ENCODE assay signal across 1 fruit fly cellular context in the genomic region with DNA sequence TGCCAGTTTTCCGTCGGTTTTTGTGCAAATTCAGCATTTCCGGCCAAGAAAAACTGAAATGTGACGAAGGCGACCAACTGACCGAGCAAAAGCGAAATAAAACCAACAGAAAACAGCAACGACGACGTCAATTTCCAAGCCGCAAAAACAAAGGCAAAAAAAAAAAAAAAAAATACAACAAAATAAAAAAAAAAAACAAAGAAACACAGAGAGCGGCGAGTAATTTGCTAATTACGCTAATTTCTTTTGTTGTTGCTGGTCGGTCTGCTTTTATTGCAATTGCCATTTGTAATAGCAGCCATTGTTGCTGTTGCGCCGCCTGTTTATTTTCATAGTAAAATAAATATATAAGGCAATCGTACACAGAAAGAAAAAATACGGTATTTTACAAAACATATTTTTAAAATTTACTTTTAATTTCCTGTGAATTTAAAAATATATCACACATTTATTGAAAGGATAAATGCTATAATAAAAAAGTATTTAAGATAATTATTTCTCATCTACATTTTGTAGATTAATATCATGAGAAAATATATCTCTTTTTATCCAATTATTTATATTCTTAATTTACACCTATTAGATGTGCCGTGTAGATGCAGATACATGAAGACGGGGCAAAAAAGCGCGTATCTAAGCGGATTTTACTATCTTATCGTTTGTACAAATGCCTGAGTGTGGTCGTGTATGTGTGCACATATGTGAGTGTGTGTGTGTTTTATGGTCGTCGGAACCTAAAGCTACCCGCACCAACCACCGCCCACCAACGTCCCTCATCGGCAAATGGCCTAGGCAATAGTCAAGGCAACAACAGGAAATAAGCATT.
TF ChIP-seq lines count a peak whose summit lies in the region.

No protein-coding gene starts in this region.

TF ChIP-seq in whole organism, embryonic, 481 proteins besides CTCF, POLR2A, EP300 and RAD21 (continued from another document):
- TF ChIP-seq salm (tag; optimal IDR thresholded peaks at IDR 0.05; lab: Kevin White, UChicago) (no peak), ewg (GFP tag; optimal IDR thresholded peaks at IDR 0.05; lab: Kevin White, UChicago) (no peak), CG6683 (GFP tag; optimal IDR thresholded peaks at IDR 0.05; lab: Kevin White, UChicago) (no peak), bsh (GFP tag; optimal IDR thresholded peaks at IDR 0.05; lab: Kevin White, UChicago) (peak in 1 of 2 experiments; percentile 27), D19B (GFP tag; optimal IDR thresholded peaks at IDR 0.05; lab: Kevin White, UChicago) (no peak), CG9609 (GFP tag; optimal IDR thresholded peaks at IDR 0.05; lab: Kevin White, UChicago) (no peak), kni (GFP tag; optimal IDR thresholded peaks at IDR 0.05; lab: Kevin White, UChicago) (no peak), her (GFP tag; optimal IDR thresholded peaks at IDR 0.05; lab: Kevin White, UChicago) (no peak), Max (GFP tag; optimal IDR thresholded peaks at IDR 0.05; lab: Kevin White, UChicago) (no peak)
